Fruit fly (Drosophila melanogaster): ENCODE data around the gene CG33494.

CG33494 gene

dm6 chr3R:25493294-25494187 lies 1.4 kb downstream of the CG33494 start (continued):
- TF ChIP-seq CG14965 (GFP tag; optimal IDR thresholded peaks at IDR 0.05; ENCODE audit: borderline replicate concordance) (no peak), CG1832 (GFP tag; optimal IDR thresholded peaks at IDR 0.05) (no peak), corto (GFP tag; optimal IDR thresholded peaks at IDR 0.05) (no peak), Hsf (GFP tag; optimal IDR thresholded peaks at IDR 0.05) (no peak), MBD-R2 (GFP tag; IDR thresholded peaks at IDR 0.05) (peak; percentile 30; the same call in 1 of the 2 replicates), CG17359 (tag; optimal IDR thresholded peaks at IDR 0.05) (no peak), CG11504 (tag; optimal IDR thresholded peaks at IDR 0.05) (peak; percentile 2), wdn (GFP tag; IDR thresholded peaks at IDR 0.05) (no peak), danr (GFP tag; IDR thresholded peaks at IDR 0.05) (no peak), CG30020 (tag; optimal IDR thresholded peaks at IDR 0.05) (no peak), rib (GFP tag; IDR thresholded peaks at IDR 0.05) (no peak), Camta (GFP tag; optimal IDR thresholded peaks at IDR 0.05) (no peak), wor (GFP tag; IDR thresholded peaks at IDR 0.05) (no peak), TFAM (GFP tag; optimal IDR thresholded peaks at IDR 0.05) (no peak), Fer2 (tag; optimal IDR thresholded peaks at IDR 0.05) (no peak), Max (GFP tag; optimal IDR thresholded peaks at IDR 0.05) (peak; percentile 12), pzg (GFP tag; optimal IDR thresholded peaks at IDR 0.05) (peak; percentile 30), vfl (GFP tag; optimal IDR thresholded peaks at IDR 0.05) (no peak), CTCF (GFP tag; optimal IDR thresholded peaks at IDR 0.05) (peak; percentile 20), lmd (GFP tag; IDR thresholded peaks at IDR 0.05) (no peak), unc-4 (GFP tag; IDR thresholded peaks at IDR 0.05; ENCODE audit: partially characterized antibody) (no peak), slbo (GFP tag; IDR thresholded peaks at IDR 0.05) (peak; percentile 30; the same call in 1 of the 2 replicates), toy (GFP tag; IDR thresholded peaks at IDR 0.05) (no peak), Xbp1 (GFP tag; optimal IDR thresholded peaks at IDR 0.05) (no peak), Xrp1 (GFP tag; IDR thresholded peaks at IDR 0.05) (0 out of 2 replicates have a peak, but pooled peaks have one; percentile 21), CG13624 (GFP tag; optimal IDR thresholded peaks at IDR 0.05) (no peak), caup (GFP tag; optimal IDR thresholded peaks at IDR 0.05; ENCODE audit: severe bottlenecking) (no peak), CG11695 (GFP tag; IDR thresholded peaks at IDR 0.05) (no peak), h (optimal IDR thresholded peaks at IDR 0.05) (no peak), pros (GFP tag; optimal IDR thresholded peaks at IDR 0.05) (no peak), ase (GFP tag; IDR thresholded peaks at IDR 0.05) (no peak), CG31365 (tag; optimal IDR thresholded peaks at IDR 0.05) (no peak), CG11696 (GFP tag; IDR thresholded peaks at IDR 0.05) (no peak), sens (GFP tag) (peak; percentile 55), crc (GFP tag; optimal IDR thresholded peaks at IDR 0.05) (no peak), CG1792 (GFP tag; optimal IDR thresholded peaks at IDR 0.05) (no peak), Sry-β (GFP tag; optimal IDR thresholded peaks at IDR 0.05) (peak; percentile 39), CG15696 (tag; optimal IDR thresholded peaks at IDR 0.05) (no peak), Adf1 (GFP tag; IDR thresholded peaks at IDR 0.05) (no peak), Drgx (GFP tag; IDR thresholded peaks at IDR 0.05) (no peak), CG16813 (GFP tag; IDR thresholded peaks at IDR 0.05; ENCODE audit: partially characterized antibody) (no peak), bcd (GFP tag; optimal IDR thresholded peaks at IDR 0.05) (no peak), CG11398 (GFP tag; optimal IDR thresholded peaks at IDR 0.05) (no peak), lab (GFP tag; optimal IDR thresholded peaks at IDR 0.05) (no peak), CG4424 (GFP tag; optimal IDR thresholded peaks at IDR 0.05) (no peak), cato (GFP tag; optimal IDR thresholded peaks at IDR 0.05; ENCODE audit: borderline replicate concordance) (no peak), Taf1 (GFP tag; IDR thresholded peaks at IDR 0.05) (no peak), CrebB (tag; optimal IDR thresholded peaks at IDR 0.05) (no peak), CG8388 (GFP tag; optimal IDR thresholded peaks at IDR 0.05) (no peak), Atf-2 (GFP tag; optimal IDR thresholded peaks at IDR 0.05) (no peak), dan (GFP tag; IDR thresholded peaks at IDR 0.05) (no peak)
